Fruit fly (Drosophila melanogaster): ENCODE data around the gene AGO2.

dm6 chr3L:15599190-15599589 is 45.3 kb downstream of the AGO2 start:
- TF ChIP-seq usp (GFP tag; optimal IDR thresholded peaks at IDR 0.05): no peak
- TF ChIP-seq EcR (GFP tag; optimal IDR thresholded peaks at IDR 0.05): no peak
- no peak for TF ChIP-seq psq (optimal IDR thresholded peaks at IDR 0.05)
- no peak for TF ChIP-seq Dll (optimal IDR thresholded peaks at IDR 0.05)
